Worm (Caenorhabditis elegans) whole organism, L4 larva: Measurements from ENCODE around the gene hum-6.
A peak's percentile ranks its signal among the peaks of the same experiment; 100 is the strongest.

Experiments used
- D1046.2 ChIP-seq: fragments of 200-800 bp; sonication (Bioruptor generic); IDR thresholded peaks from 2 replicates; pipeline ENCODE4 v1.3.6; 2022; ENCODE audit warnings: missing genetic modification characterization, missing compliant biosample characterization
- F10B5.3 ChIP-seq: sonication (generic microtip); optimal IDR thresholded peaks from 2 replicates; lab custom pipeline; 2016; ENCODE audit warnings: mild to moderate bottlenecking, missing genetic modification characterization, missing compliant biosample characterization
- F26F4.8 ChIP-seq: fragments of 200-800 bp; sonication (Bioruptor generic); conservative IDR thresholded peaks from 2 replicates; pipeline ENCODE4 v1.3.6; 2022; ENCODE audit warnings: missing genetic modification characterization, missing compliant biosample characterization
- Y75B8A.6 ChIP-seq: fragments of 200-800 bp; sonication (Bioruptor generic); IDR thresholded peaks from 2 replicates; pipeline ENCODE4 v1.3.6; 2022; ENCODE audit warnings: missing genetic modification reagents, missing genetic modification characterization, missing compliant biosample characterization
- ZK546.5 ChIP-seq, 2 experiments: sonication (generic microtip); optimal IDR thresholded peaks; 2 replicates each; lab custom pipeline; 2017; ENCODE audit warnings: missing biosample characterization in 2 of 2, missing genetic modification characterization in 2 of 2
- aha-1 ChIP-seq: fragments of 150-350 bp; peaks from one replicate; lab custom pipeline; 2014; ENCODE audit warnings: missing biosample characterization, missing genetic modification characterization
- ceh-28 ChIP-seq: fragments of 150-350 bp; optimal IDR thresholded peaks from 2 replicates; lab custom pipeline; 2014; ENCODE audit warnings: missing biosample characterization, missing genetic modification reagents, missing genetic modification characterization
- ceh-44 ChIP-seq: fragments of 200-800 bp; sonication (Bioruptor generic); IDR thresholded peaks from 2 replicates; pipeline ENCODE4 v1.3.6; 2022; ENCODE audit warnings: missing genetic modification reagents, missing genetic modification characterization, missing compliant biosample characterization
- ceh-82 ChIP-seq: sonication (generic microtip); optimal IDR thresholded peaks from 2 replicates; lab custom pipeline; 2017; ENCODE audit warnings: missing biosample characterization, missing genetic modification characterization
- dve-1 ChIP-seq: sonication (generic microtip); optimal IDR thresholded peaks from 2 replicates; lab custom pipeline; 2017; ENCODE audit warnings: antibody characterized with exemption, mild to moderate bottlenecking, missing genetic modification characterization, missing compliant biosample characterization; ENCODE audit not compliant: insufficient read depth
- fkh-10 ChIP-seq: fragments of 150-350 bp; optimal IDR thresholded peaks from 2 replicates; lab custom pipeline; 2014; ENCODE audit warnings: missing biosample characterization, missing genetic modification reagents, missing genetic modification characterization
- hlh-30 ChIP-seq: sonication (generic microtip); optimal IDR thresholded peaks from 2 replicates; lab custom pipeline; 2017; ENCODE audit warnings: antibody characterized with exemption, mild to moderate bottlenecking, missing genetic modification characterization, missing compliant biosample characterization; ENCODE audit not compliant: insufficient read depth
- lin-1 ChIP-seq: fragments of 200-800 bp; sonication (Bioruptor generic); IDR thresholded peaks from 2 replicates; pipeline ENCODE4 v1.3.6; 2022; ENCODE audit warnings: missing genetic modification reagents, missing genetic modification characterization, missing compliant biosample characterization
- lin-13 ChIP-seq: fragments of 150-350 bp; optimal IDR thresholded peaks from 2 replicates; lab custom pipeline; 2014; ENCODE audit warnings: missing biosample characterization, missing genetic modification reagents, missing genetic modification characterization
- lin-29 ChIP-seq: fragments of 200-800 bp; sonication (Bioruptor generic); IDR thresholded peaks from 2 replicates; pipeline ENCODE4 v1.3.6; 2022; ENCODE audit warnings: missing genetic modification reagents, missing genetic modification characterization, missing compliant biosample characterization
- lir-3 ChIP-seq: sonication (generic microtip); optimal IDR thresholded peaks from 2 replicates; lab custom pipeline; 2016; ENCODE audit warnings: mild to moderate bottlenecking, missing genetic modification characterization, missing compliant biosample characterization
- madf-9 ChIP-seq: fragments of 200-800 bp; sonication (Bioruptor generic); conservative IDR thresholded peaks from 2 replicates; pipeline ENCODE4 v1.3.6; 2022; ENCODE audit warnings: missing genetic modification reagents, missing genetic modification characterization, missing compliant biosample characterization
- mxl-2 ChIP-seq: fragments of 200-800 bp; sonication (Bioruptor generic); conservative IDR thresholded peaks from 2 replicates; pipeline ENCODE4 v1.3.6; 2022; ENCODE audit warnings: missing genetic modification reagents, missing genetic modification characterization, missing compliant biosample characterization
- nhr-28 ChIP-seq: fragments of 150-350 bp; optimal IDR thresholded peaks from 2 replicates; lab custom pipeline; 2014; ENCODE audit warnings: missing biosample characterization, missing genetic modification characterization
- nhr-41 ChIP-seq: fragments of 200-800 bp; sonication (Bioruptor generic); IDR thresholded peaks from 2 replicates; pipeline ENCODE4 v1.3.6; 2022; ENCODE audit warnings: missing genetic modification reagents, missing genetic modification characterization, missing compliant biosample characterization
- nhr-77 ChIP-seq: fragments of 150-350 bp; optimal IDR thresholded peaks from 2 replicates; lab custom pipeline; 2014; ENCODE audit warnings: missing biosample characterization, missing genetic modification characterization
- pha-4 ChIP-seq, 2 experiments: fragments of 150-350 bp in 1 of 2; fragments of 200-800 bp in 1 of 2; sonication (Bioruptor generic) in 1 of 2; IDR thresholded peaks in 1 of 2; optimal IDR thresholded peaks in 1 of 2; 2 replicates each; pipeline versions ENCODE4 v1.3.6 to Lab custom; 2014 to 2022; ENCODE audit warnings: missing genetic modification characterization in 2 of 2, missing genetic modification reagents in 2 of 2, missing biosample characterization in 1 of 2, missing compliant biosample characterization in 1 of 2
- php-3 ChIP-seq: fragments of 200-800 bp; sonication (Bioruptor generic); IDR thresholded peaks from 2 replicates; pipeline ENCODE4 v1.3.6; 2022; ENCODE audit warnings: missing genetic modification reagents, missing genetic modification characterization, missing compliant biosample characterization
- pqm-1 ChIP-seq: sonication (generic microtip); optimal IDR thresholded peaks from 2 replicates; lab custom pipeline; 2017; ENCODE audit warnings: missing biosample characterization, missing genetic modification characterization
- saeg-2 ChIP-seq: fragments of 200-800 bp; sonication (Bioruptor generic); IDR thresholded peaks from 2 replicates; pipeline ENCODE4 v1.3.6; 2022; ENCODE audit warnings: missing genetic modification reagents, missing genetic modification characterization, missing compliant biosample characterization
- sdz-12 ChIP-seq: fragments of 200-800 bp; sonication (Bioruptor generic); optimal IDR thresholded peaks from 2 replicates; lab custom pipeline; 2018; ENCODE audit warnings: mild to moderate bottlenecking, missing genetic modification characterization, missing compliant biosample characterization
- snpc-4 ChIP-seq: fragments of 150-350 bp; optimal IDR thresholded peaks from 2 replicates; lab custom pipeline; 2014; ENCODE audit warnings: missing biosample characterization, missing genetic modification characterization
- spr-1 ChIP-seq: sonication (generic microtip); optimal IDR thresholded peaks from 2 replicates; lab custom pipeline; 2016; ENCODE audit warnings: mild to moderate bottlenecking, missing genetic modification characterization, missing compliant biosample characterization
- unc-130 ChIP-seq: sonication (generic microtip); optimal IDR thresholded peaks from 2 replicates; lab custom pipeline; 2016; ENCODE audit warnings: missing genetic modification reagents, missing genetic modification characterization, missing compliant biosample characterization
- unc-62 ChIP-seq, 3 experiments: fragments of 150-350 bp in 1 of 3; sonication (generic microtip); optimal IDR thresholded peaks in 2 of 3; peaks in 1 of 3; 1 replicate in 1 of 3; 2 replicates in 2 of 3; lab custom pipeline; 2014 to 2017; ENCODE audit warnings: missing biosample characterization in 3 of 3, missing genetic modification characterization in 3 of 3, missing genetic modification reagents in 3 of 3, missing genotype in 1 of 3
- zag-1 ChIP-seq: fragments of 150-350 bp; optimal IDR thresholded peaks from 2 replicates; lab custom pipeline; 2014; ENCODE audit warnings: missing biosample characterization, missing genetic modification characterization

Gene hum-6

DNA sequence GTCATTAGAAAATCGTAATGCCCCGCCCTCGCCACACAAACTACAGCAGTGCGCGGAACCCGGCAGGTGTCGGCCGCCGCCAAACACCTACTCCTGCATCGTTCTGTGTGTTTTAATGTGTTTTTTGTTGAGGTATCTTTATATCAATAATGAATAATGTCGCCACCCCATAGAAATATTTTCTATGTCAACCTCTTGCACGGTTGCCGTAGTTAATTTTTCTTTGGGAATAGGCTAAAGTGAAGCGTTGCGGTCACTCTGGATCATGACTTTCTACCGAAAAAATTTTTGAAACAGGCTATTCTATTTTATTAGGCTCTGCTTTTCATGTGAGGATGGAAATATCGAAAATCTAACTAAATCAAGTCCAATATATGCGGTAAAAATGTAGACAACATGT lies 26.0 kb downstream of the hum-6 start (continued):
- no peak for TF ChIP-seq pha-4 (GFP tag; IDR thresholded peaks at IDR 0.05; lab: Robert Waterston, UW)
- TF ChIP-seq pha-4 (tag; optimal IDR thresholded peaks at IDR 0.05; lab: Kevin White, UChicago), result no peak
- TF ChIP-seq dve-1 (tag; lab: Kevin White, UChicago), result peak; percentile 26
- peak; percentile 86 for TF ChIP-seq snpc-4 (tag; lab: Kevin White, UChicago)
- peak; percentile 29 for TF ChIP-seq hlh-30 (tag; lab: Kevin White, UChicago)
- no peak for TF ChIP-seq lir-3 (tag; lab: Kevin White, UChicago)
- TF ChIP-seq nhr-28 (tag; lab: Kevin White, UChicago), result no peak
- TF ChIP-seq ceh-44 (GFP tag; lab: Robert Waterston, UW), result peak; percentile 7; the same call in 1 of the 2 replicates
- no peak for TF ChIP-seq ceh-82
- TF ChIP-seq lin-13 (GFP tag; lab: Kevin White, UChicago), result peak; percentile 23

DNA sequence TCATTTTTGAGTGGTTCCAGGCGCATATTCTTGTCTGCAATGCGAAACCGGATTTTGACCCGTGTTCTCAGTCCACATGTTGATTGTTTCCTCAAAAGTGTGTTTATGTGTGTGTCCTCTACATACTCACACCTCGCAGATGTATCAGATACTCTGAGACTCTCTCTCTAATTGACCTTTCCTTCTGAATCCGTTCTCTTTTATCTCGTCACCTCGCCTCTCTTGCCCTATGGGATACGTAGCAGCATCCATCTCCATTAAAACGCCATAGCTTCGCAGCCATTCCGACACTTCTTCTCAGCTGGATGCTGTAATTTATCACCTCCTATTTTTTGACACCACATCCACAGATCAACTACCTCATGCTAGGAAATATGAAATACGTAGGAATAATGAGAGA lies 27.6 kb downstream of the hum-6 start:
- TF ChIP-seq unc-62 (GFP tag; optimal IDR thresholded peaks at IDR 0.05 in 1 of 2; lab: Kevin White, UChicago) (peak in 1 of 2 experiments; percentile 24), unc-62 (tag; optimal IDR thresholded peaks at IDR 0.05; lab: Kevin White, UChicago) (no peak), nhr-41 (GFP tag; lab: Robert Waterston, UW) (no peak), aha-1 (tag; lab: Kevin White, UChicago) (peak; percentile 95)

DNA sequence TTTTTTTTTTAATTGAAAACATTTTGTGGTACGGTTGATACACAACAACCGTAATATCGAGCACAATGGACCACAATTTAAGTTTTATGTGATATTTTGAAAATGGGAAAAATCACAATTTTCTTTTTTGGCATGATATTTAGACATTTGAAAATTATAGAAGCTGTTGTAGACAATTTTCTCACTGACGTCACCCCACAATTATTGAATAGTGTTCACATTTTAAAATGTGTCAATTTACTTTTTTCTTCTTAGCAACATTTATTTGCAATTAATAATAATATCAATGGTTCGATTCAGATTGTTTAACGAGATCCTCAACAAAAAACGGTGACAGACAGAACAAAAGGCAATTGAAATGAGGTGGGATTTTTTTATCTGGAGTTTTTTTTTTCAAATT lies 32.5 kb downstream of the hum-6 start, which contains the start of gene T01B6.1:
T01B6.1 (plus strand) TSS at position 301 of the 400 bp plus-strand sequence.
- no peak for TF ChIP-seq ceh-28 (tag; lab: Kevin White, UChicago)
- peak in 1 of 2 experiments; percentile 11 for TF ChIP-seq unc-62 (GFP tag; optimal IDR thresholded peaks at IDR 0.05 in 1 of 2; lab: Kevin White, UChicago)
- no peak for TF ChIP-seq unc-62 (tag; optimal IDR thresholded peaks at IDR 0.05; lab: Kevin White, UChicago)
- TF ChIP-seq, all 104 proteins: peak for 1

DNA sequence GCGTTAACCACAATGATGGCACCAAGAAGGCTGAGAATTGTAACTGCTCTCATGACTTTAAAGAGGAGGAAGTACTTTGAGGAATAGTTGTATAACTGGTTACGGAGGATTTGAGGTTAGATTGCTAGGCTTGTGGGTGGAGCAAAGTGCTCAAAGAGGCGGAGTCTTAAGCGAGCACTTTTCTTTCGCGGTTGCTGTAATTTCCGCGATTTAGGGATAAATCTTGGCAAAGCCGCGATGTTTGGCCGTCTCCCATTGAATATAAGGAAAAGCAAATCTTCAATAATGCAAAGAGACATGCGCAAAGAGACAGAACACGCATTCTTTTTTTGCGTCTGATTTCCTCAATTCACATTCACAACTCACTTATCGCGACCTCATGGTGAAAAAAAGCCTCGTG lies 35.3 kb downstream of the hum-6 start, which contains the start of gene nlp-45:
nlp-45 (minus strand) TSS at position 101 of the 400 bp plus-strand sequence.
- no peak for TF ChIP-seq lin-1 (GFP tag; lab: Robert Waterston, UW)
- no peak for TF ChIP-seq F10B5.3 (tag; lab: Kevin White, UChicago)
- TF ChIP-seq lin-29 (GFP tag; lab: Robert Waterston, UW), result no peak
- TF ChIP-seq nhr-77 (tag; lab: Kevin White, UChicago), result no peak
- TF ChIP-seq sdz-12 (GFP tag; lab: Kevin White, UChicago), result no peak
- TF ChIP-seq unc-62 (GFP tag; optimal IDR thresholded peaks at IDR 0.05 in 1 of 2; lab: Kevin White, UChicago), result no peak
- no peak for TF ChIP-seq unc-62 (tag; optimal IDR thresholded peaks at IDR 0.05; lab: Kevin White, UChicago)
- TF ChIP-seq spr-1 (tag; lab: Kevin White, UChicago), result no peak

DNA sequence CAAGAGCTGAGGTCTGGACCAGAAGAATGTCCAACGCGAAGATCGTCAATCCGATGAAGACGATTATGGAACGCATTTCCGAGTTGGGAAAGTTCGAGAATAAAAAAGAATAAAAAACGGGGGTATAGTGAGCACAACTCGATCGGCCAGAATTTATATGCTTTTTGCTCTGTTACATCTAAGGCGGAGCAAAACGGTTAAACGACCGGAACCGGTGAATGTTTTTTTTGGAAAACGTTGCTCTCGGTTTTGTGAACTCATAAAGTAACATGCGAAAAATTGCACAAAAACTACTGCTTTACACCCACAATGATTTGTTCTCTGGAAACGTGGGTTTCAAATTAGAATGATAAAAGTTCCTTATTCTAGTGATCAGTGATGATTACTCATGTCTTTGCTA lies 39.1 kb downstream of the hum-6 start, which contains the start of gene nlp-22:
nlp-22 (minus strand) TSS at position 101 of the 400 bp plus-strand sequence.
- no peak for TF ChIP-seq F26F4.8 (GFP tag; lab: Robert Waterston, UW)
- TF ChIP-seq pqm-1, result no peak
- TF ChIP-seq D1046.2 (GFP tag; lab: Robert Waterston, UW), result no peak
- no peak for TF ChIP-seq unc-130 (GFP tag; lab: Kevin White, UChicago)
- TF ChIP-seq, all 104 proteins: peak for 0

DNA sequence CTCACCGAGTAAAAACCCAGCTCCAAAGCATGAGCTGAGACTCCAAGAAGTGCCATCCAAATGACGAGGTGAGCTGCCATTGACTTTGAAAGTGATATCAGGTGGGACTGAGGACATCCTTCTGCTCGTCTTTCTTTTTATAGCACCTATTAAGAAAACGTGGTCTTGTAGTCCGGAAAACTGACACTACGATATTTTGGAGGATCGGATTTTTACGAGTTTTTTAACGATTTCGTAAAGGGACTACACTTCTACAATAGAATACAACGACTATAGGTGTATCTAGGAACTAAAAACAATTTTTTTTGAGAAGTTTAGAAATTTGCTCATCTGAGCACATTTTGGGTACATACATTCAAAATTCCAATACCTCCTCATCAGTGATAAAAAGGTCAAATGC lies 40.0 kb downstream of the hum-6 start, which contains the start of gene nlp-23:
nlp-23 (minus strand) TSS at position 101 of the 400 bp plus-strand sequence.
- TF ChIP-seq lin-1 (GFP tag; lab: Robert Waterston, UW) (no peak), aha-1 (tag; lab: Kevin White, UChicago) (no peak), saeg-2 (GFP tag; lab: Robert Waterston, UW) (no peak), fkh-10 (no peak), nhr-77 (tag; lab: Kevin White, UChicago) (no peak), zag-1 (tag; lab: Kevin White, UChicago) (no peak), madf-9 (no peak), F10B5.3 (tag; lab: Kevin White, UChicago) (no peak), Y75B8A.6 (no peak), mxl-2 (GFP tag; lab: Robert Waterston, UW) (no peak), ZK546.5 (tag; optimal IDR thresholded peaks at IDR 0.05; lab: Kevin White, UChicago) (no peak), php-3 (GFP tag; lab: Robert Waterston, UW) (no peak), pqm-1 (no peak)
